Worm (Caenorhabditis elegans): ENCODE data around the gene srab-26.

The srab-26 gene

ce11 chrV:9841376-9841775 lies 37.9 kb downstream of the srab-26 start, which contains the start of gene sru-36:
Gene sru-36, plus strand, starts transcription at chrV:9841676.
- TF ChIP-seq dpl-1 (GFP tag; optimal IDR thresholded peaks at IDR 0.05), result no peak

ce11 chrV:9837679-9838078 lies 41.6 kb downstream of the srab-26 start, which contains the start of gene srsx-21:
Gene srsx-21, plus strand, starts transcription at chrV:9837979.
- TF ChIP-seq ceh-100 (GFP tag; IDR thresholded peaks at IDR 0.05) (no peak), B0336.3 (GFP tag; IDR thresholded peaks at IDR 0.05) (no peak), tlf-1 (GFP tag; optimal IDR thresholded peaks at IDR 0.05) (no peak), sea-2 (GFP tag; IDR thresholded peaks at IDR 0.05) (no peak), rpc-1 (optimal IDR thresholded peaks at IDR 0.05) (no peak), rpc-1 (tag; optimal IDR thresholded peaks at IDR 0.05) (no peak), lin-40 (tag; optimal IDR thresholded peaks at IDR 0.05) (no peak), C17E4.6 (GFP tag; IDR thresholded peaks at IDR 0.05) (no peak), bed-1 (GFP tag; IDR thresholded peaks at IDR 0.05) (no peak), snpc-1.1 (tag; optimal IDR thresholded peaks at IDR 0.05; ENCODE audit: insufficient read depth) (no peak), lin-35 (GFP tag; optimal IDR thresholded peaks at IDR 0.05) (no peak), snpc-3.4 (tag; optimal IDR thresholded peaks at IDR 0.05) (no peak), F55B11.4 (tag; optimal IDR thresholded peaks at IDR 0.05; ENCODE audit: borderline replicate concordance, insufficient read depth) (no peak), madf-8 (GFP tag; conservative IDR thresholded peaks at IDR 0.05) (no peak), Y67H2A.10 (GFP tag; conservative IDR thresholded peaks at IDR 0.05) (no peak), dpl-1 (GFP tag; optimal IDR thresholded peaks at IDR 0.05) (no peak), lin-54 (GFP tag; optimal IDR thresholded peaks at IDR 0.05) (no peak), zfh-2 (GFP tag; conservative IDR thresholded peaks at IDR 0.05) (no peak)

ce11 chrV:9835945-9836344 lies 43.4 kb downstream of the srab-26 start, which contains the start of gene sru-38:
Gene sru-38, minus strand, starts transcription at chrV:9836045.
- TF ChIP-seq tlf-1 (GFP tag; optimal IDR thresholded peaks at IDR 0.05) (no peak), dpff-1 (tag; optimal IDR thresholded peaks at IDR 0.05) (no peak), nfyb-1 (GFP tag; IDR thresholded peaks at IDR 0.05) (no peak), lir-1 (GFP tag; conservative IDR thresholded peaks at IDR 0.05) (no peak), rcor-1 (GFP tag; IDR thresholded peaks at IDR 0.05) (no peak), rpc-1 (optimal IDR thresholded peaks at IDR 0.05) (no peak), rpc-1 (tag; optimal IDR thresholded peaks at IDR 0.05) (no peak), ets-4 (GFP tag; optimal IDR thresholded peaks at IDR 0.05) (no peak), ztf-25 (GFP tag; IDR thresholded peaks at IDR 0.05) (no peak)

- no peak for TF ChIP-seq aptf-3 (GFP tag; IDR thresholded peaks at IDR 0.05)
- no peak for TF ChIP-seq akir-1 (GFP tag; optimal IDR thresholded peaks at IDR 0.05)
- TF ChIP-seq pbrm-1 (GFP tag; IDR thresholded peaks at IDR 0.05), result no peak
- TF ChIP-seq nhr-120 (GFP tag; IDR thresholded peaks at IDR 0.05), result no peak
- TF ChIP-seq egrh-3 (GFP tag; IDR thresholded peaks at IDR 0.05), result no peak
- no peak for TF ChIP-seq rec-8 (tag; optimal IDR thresholded peaks at IDR 0.05)
- TF ChIP-seq B0261.1 (tag; optimal IDR thresholded peaks at IDR 0.05), result no peak
Observed at ce11 chrV:9833900-9834299, 45.4 kb downstream of the srab-26 start, which contains the start of gene sru-40. Gene sru-40, minus strand, starts transcription at chrV:9834000.
